Fruit fly (Drosophila melanogaster) whole organism, embryonic: ENCODE results near the gene CG10621.

Experiments
- Abd-B ChIP-seq: fragments of 200-800 bp; sonication (Bioruptor generic); optimal IDR thresholded peaks from 2 replicates; lab custom pipeline; 2018; ENCODE audit warnings: missing biosample characterization, mild to moderate bottlenecking, missing genetic modification characterization, moderate library complexity
- B-H1 ChIP-seq: fragments of 200-800 bp; sonication (Bioruptor generic); IDR thresholded peaks from 3 replicates; pipeline ENCODE4 v1.3.6; 2022; ENCODE audit warnings: missing biosample characterization, missing genetic modification characterization
- CG1024 ChIP-seq: fragments of 200-800 bp; sonication (Bioruptor generic); IDR thresholded peaks from 2 replicates; pipeline ENCODE4 v1.3.6; 2022; ENCODE audit warnings: missing biosample characterization, missing genetic modification characterization
- CG11696 ChIP-seq: fragments of 200-800 bp; sonication (Bioruptor generic); IDR thresholded peaks from 2 replicates; pipeline ENCODE4 v1.3.6; 2022; ENCODE audit warnings: missing biosample characterization, missing genetic modification characterization
- CG13424 ChIP-seq: fragments of 200-800 bp; sonication (Bioruptor generic); optimal IDR thresholded peaks from 2 replicates; lab custom pipeline; 2019; ENCODE audit warnings: missing biosample characterization, mild to moderate bottlenecking, missing genetic modification characterization, moderate library complexity
- CG13775 ChIP-seq: fragments of 200-800 bp; sonication (Bioruptor generic); optimal IDR thresholded peaks from 3 replicates; lab custom pipeline; 2017; ENCODE audit warnings: missing biosample characterization, mild to moderate bottlenecking, missing genetic modification characterization
- CG14860 ChIP-seq: fragments of 200-800 bp; sonication (Bioruptor generic); IDR thresholded peaks from 3 replicates; pipeline ENCODE4 v1.3.6; 2022; ENCODE audit warnings: missing biosample characterization, missing genetic modification characterization; ENCODE audit not compliant: partially characterized antibody
- CG16815 ChIP-seq: fragments of 200-800 bp; sonication (Bioruptor generic); optimal IDR thresholded peaks from 3 replicates; lab custom pipeline; 2017; ENCODE audit warnings: missing biosample characterization, mild to moderate bottlenecking, missing genetic modification characterization
- CG17328 ChIP-seq: fragments of 200-800 bp; sonication (Bioruptor generic); IDR thresholded peaks from 2 replicates; pipeline ENCODE4 v1.3.6; 2022; ENCODE audit warnings: missing biosample characterization, missing genetic modification characterization
- CG2678 ChIP-seq: fragments of 200-800 bp; sonication (Bioruptor generic); optimal IDR thresholded peaks from 3 replicates; lab custom pipeline; 2019; ENCODE audit warnings: missing biosample characterization, mild to moderate bottlenecking, missing genetic modification characterization, moderate library complexity
- CG2875 ChIP-seq: fragments of 200-800 bp; sonication (Bioruptor generic); optimal IDR thresholded peaks from 2 replicates; lab custom pipeline; 2017; ENCODE audit warnings: missing biosample characterization, mild to moderate bottlenecking, missing genetic modification characterization, missing genetic modification reagents
- CG30020 ChIP-seq: fragments of 200-800 bp; optimal IDR thresholded peaks from 2 replicates; lab custom pipeline; 2019; ENCODE audit warnings: missing biosample characterization, mild to moderate bottlenecking, missing genetic modification characterization, moderate library complexity
- CG32772 ChIP-seq: fragments of 200-800 bp; sonication (Bioruptor generic); IDR thresholded peaks from 2 replicates; pipeline ENCODE4 v1.3.6; 2022; ENCODE audit warnings: missing biosample characterization, missing genetic modification characterization
- CG33213 ChIP-seq: fragments of 200-800 bp; sonication (Bioruptor generic); optimal IDR thresholded peaks from 3 replicates; lab custom pipeline; 2016; ENCODE audit warnings: missing biosample characterization, missing genetic modification characterization
- CG4404 ChIP-seq: fragments of 200-800 bp; sonication (Bioruptor generic); IDR thresholded peaks from 2 replicates; pipeline ENCODE4 v1.3.6; 2022; ENCODE audit warnings: missing biosample characterization, missing genetic modification characterization
- CG6175 ChIP-seq: fragments of 200-800 bp; sonication (Bioruptor generic); IDR thresholded peaks from 3 replicates; pipeline ENCODE4 v1.3.6; 2022; ENCODE audit warnings: missing biosample characterization, missing genetic modification characterization
- CG6791 ChIP-seq: fragments of 200-800 bp; sonication (Bioruptor generic); IDR thresholded peaks from 3 replicates; pipeline ENCODE4 v1.3.6; 2022; ENCODE audit warnings: missing biosample characterization, missing genetic modification characterization; ENCODE audit not compliant: partially characterized antibody
- CG7271 ChIP-seq: fragments of 200-800 bp; sonication (Bioruptor generic); optimal IDR thresholded peaks from 2 replicates; lab custom pipeline; 2018; ENCODE audit warnings: missing biosample characterization, mild to moderate bottlenecking, missing genetic modification characterization, moderate library complexity
- CG7745 ChIP-seq: fragments of 200-800 bp; sonication (Bioruptor generic); optimal IDR thresholded peaks from 2 replicates; lab custom pipeline; 2018; ENCODE audit warnings: missing biosample characterization, mild to moderate bottlenecking, missing genetic modification characterization, moderate library complexity
- CG7987 ChIP-seq: fragments of 200-800 bp; sonication (Bioruptor generic); optimal IDR thresholded peaks from 2 replicates; lab custom pipeline; 2018; ENCODE audit warnings: missing biosample characterization, mild to moderate bottlenecking, missing genetic modification characterization, moderate library complexity
- CG9215 ChIP-seq: fragments of 200-800 bp; sonication (Bioruptor generic); IDR thresholded peaks from 2 replicates; pipeline ENCODE4 v1.3.6; 2022; ENCODE audit warnings: missing biosample characterization, missing genetic modification characterization
- CG9817 ChIP-seq: fragments of 200-800 bp; sonication (Bioruptor generic); optimal IDR thresholded peaks from 2 replicates; lab custom pipeline; 2018; ENCODE audit warnings: missing biosample characterization, mild to moderate bottlenecking, missing genetic modification characterization, moderate library complexity
- D19A ChIP-seq: fragments of 200-800 bp; optimal IDR thresholded peaks from 3 replicates; lab custom pipeline; 2019; ENCODE audit warnings: missing biosample characterization, mild to moderate bottlenecking, missing genetic modification characterization, moderate library complexity
- Dfd ChIP-seq, 2 experiments: fragments of >200 bp; optimal IDR thresholded peaks; 2 replicates each; lab custom pipeline; 2017; ENCODE audit warnings: missing biosample characterization in 2 of 2, missing genetic modification characterization in 2 of 2
- Lhr ChIP-seq: fragments of 200-800 bp; sonication (Bioruptor generic); optimal IDR thresholded peaks from 3 replicates; lab custom pipeline; 2017; ENCODE audit warnings: mild to moderate bottlenecking, missing biosample characterization, missing genetic modification reagents, missing genetic modification characterization
- MESR4 ChIP-seq: fragments of 200-800 bp; sonication (Bioruptor generic); optimal IDR thresholded peaks from 2 replicates; lab custom pipeline; 2018; ENCODE audit warnings: missing biosample characterization, mild to moderate bottlenecking, missing genetic modification characterization, moderate library complexity
- Max ChIP-seq: fragments of 200-800 bp; sonication (Bioruptor generic); optimal IDR thresholded peaks from 2 replicates; lab custom pipeline; 2016; ENCODE audit warnings: missing biosample characterization, mild to moderate bottlenecking, missing genetic modification characterization
- Med ChIP-seq: fragments of 200-800 bp; sonication (Bioruptor generic); peaks from one replicate; lab custom pipeline; 2016; ENCODE audit warnings: missing biosample characterization, missing genetic modification characterization, mild to moderate bottlenecking, inconsistent platforms, moderate library complexity
- Myb ChIP-seq: fragments of 200-800 bp; sonication (Bioruptor generic); optimal IDR thresholded peaks from 2 replicates; lab custom pipeline; 2016; ENCODE audit warnings: missing biosample characterization, missing genetic modification characterization
- NFAT ChIP-seq: fragments of 200-800 bp; sonication (Bioruptor generic); IDR thresholded peaks from 2 replicates; pipeline ENCODE4 v1.3.6; 2022; ENCODE audit warnings: missing biosample characterization, missing genetic modification characterization
- Rx ChIP-seq: fragments of 200-800 bp; sonication (Bioruptor generic); IDR thresholded peaks from 2 replicates; pipeline ENCODE4 v1.3.6; 2022; ENCODE audit warnings: missing biosample characterization, missing genetic modification characterization
- Side ChIP-seq: fragments of 200-800 bp; sonication (Bioruptor generic); optimal IDR thresholded peaks from 2 replicates; lab custom pipeline; 2016; ENCODE audit warnings: missing biosample characterization, missing genetic modification characterization
- Usf ChIP-seq: fragments of 200-800 bp; sonication (Bioruptor generic); optimal IDR thresholded peaks from 2 replicates; lab custom pipeline; 2017; ENCODE audit warnings: missing genotype, missing biosample characterization, missing genetic modification characterization
- amos ChIP-seq: fragments of 200-800 bp; sonication (Bioruptor generic); IDR thresholded peaks from 2 replicates; pipeline ENCODE4 v1.3.6; 2022; ENCODE audit warnings: missing biosample characterization, missing genetic modification characterization; ENCODE audit not compliant: partially characterized antibody
- bab2 ChIP-seq: fragments of 200-800 bp; sonication (Bioruptor generic); optimal IDR thresholded peaks from 2 replicates; lab custom pipeline; 2016; ENCODE audit warnings: missing biosample characterization, missing genetic modification characterization
- bowl ChIP-seq: fragments of 200-800 bp; sonication (Bioruptor generic); IDR thresholded peaks from 2 replicates; pipeline ENCODE4 v1.3.6; 2022; ENCODE audit warnings: missing biosample characterization, missing genetic modification characterization
- br ChIP-seq: fragments of >200 bp; optimal IDR thresholded peaks from 2 replicates; lab custom pipeline; 2017
- danr ChIP-seq: fragments of 200-800 bp; sonication (Bioruptor generic); IDR thresholded peaks from 2 replicates; pipeline ENCODE4 v1.3.6; 2022; ENCODE audit warnings: missing biosample characterization, missing genetic modification characterization
- disco-r ChIP-seq: fragments of 200-800 bp; sonication (Bioruptor generic); optimal IDR thresholded peaks from 2 replicates; lab custom pipeline; 2016; ENCODE audit warnings: missing biosample characterization, missing genetic modification characterization
- gem ChIP-seq: fragments of 200-800 bp; sonication (Bioruptor generic); optimal IDR thresholded peaks from 2 replicates; lab custom pipeline; 2019; ENCODE audit warnings: missing biosample characterization, mild to moderate bottlenecking, missing genetic modification characterization, moderate library complexity
- gsb-n ChIP-seq: fragments of 200-800 bp; sonication (Bioruptor generic); optimal IDR thresholded peaks from 3 replicates; lab custom pipeline; 2018; ENCODE audit warnings: missing biosample characterization, mild to moderate bottlenecking, missing genetic modification characterization
- jigr1 ChIP-seq: fragments of 200-800 bp; sonication (Bioruptor generic); IDR thresholded peaks from 3 replicates; pipeline ENCODE4 v1.3.6; 2022; ENCODE audit warnings: missing biosample characterization, missing genetic modification characterization
- nerfin-2 ChIP-seq: fragments of 200-800 bp; sonication (Bioruptor generic); IDR thresholded peaks from 2 replicates; pipeline ENCODE4 v1.3.6; 2022; ENCODE audit warnings: missing biosample characterization, missing genetic modification characterization; ENCODE audit not compliant: partially characterized antibody
- odd ChIP-seq: fragments of 200-800 bp; sonication (Bioruptor generic); optimal IDR thresholded peaks from 2 replicates; lab custom pipeline; 2017; ENCODE audit warnings: missing biosample characterization, mild to moderate bottlenecking, missing genetic modification characterization
- pho ChIP-seq: fragments of 200-800 bp; sonication (Bioruptor generic); optimal IDR thresholded peaks from 2 replicates; lab custom pipeline; 2016; ENCODE audit warnings: missing biosample characterization, missing genetic modification characterization
- row ChIP-seq: fragments of 200-800 bp; sonication (Bioruptor generic); IDR thresholded peaks from 3 replicates; pipeline ENCODE4 v1.3.6; 2022; ENCODE audit warnings: missing biosample characterization, missing genetic modification characterization
- run ChIP-seq: fragments of 200-800 bp; sonication (Bioruptor generic); optimal IDR thresholded peaks from 3 replicates; lab custom pipeline; 2018; ENCODE audit warnings: missing biosample characterization, mild to moderate bottlenecking, missing genetic modification characterization
- sens ChIP-seq: fragments of 200-800 bp; sonication (Bioruptor generic); peaks from one replicate; lab custom pipeline; 2016; ENCODE audit warnings: missing biosample characterization, missing genetic modification characterization
- so ChIP-seq: fragments of 200-800 bp; sonication (Bioruptor generic); IDR thresholded peaks from 3 replicates; pipeline ENCODE4 v1.3.6; 2022; ENCODE audit warnings: missing biosample characterization, missing genetic modification characterization
- ssp ChIP-seq: fragments of 200-800 bp; sonication (Bioruptor generic); IDR thresholded peaks from 2 replicates; pipeline ENCODE4 v1.3.6; 2022; ENCODE audit warnings: missing biosample characterization, missing genetic modification characterization

Gene CG10621

dm6 chr2L:18930352-18931122 is 23.7 kb downstream of the CG10621 start (continued):
- TF ChIP-seq CG7745 (tag; lab: Kevin White, UChicago) (no peak), CG6791 (GFP tag; lab: Robert Waterston, UW) (no peak), gsb-n (tag; lab: Kevin White, UChicago) (peak; percentile 47), CG33213 (GFP tag; lab: Kevin White, UChicago) (no peak), nerfin-2 (GFP tag; lab: Robert Waterston, UW) (no peak), CG32772 (GFP tag; lab: Robert Waterston, UW) (no peak), pho (GFP tag; lab: Kevin White, UChicago) (no peak), disco-r (GFP tag; lab: Kevin White, UChicago) (no peak), NFAT (GFP tag; lab: Robert Waterston, UW) (no peak), so (GFP tag; lab: Robert Waterston, UW) (no peak), Max (GFP tag; lab: Kevin White, UChicago) (no peak), CG30020 (no peak), bowl (GFP tag; lab: Robert Waterston, UW) (no peak)

dm6 chr2L:18929595-18929994 is 24.6 kb downstream of the CG10621 start:
- TF ChIP-seq CG2875 (GFP tag; lab: Kevin White, UChicago): no peak
- no peak for TF ChIP-seq CG2678 (tag; lab: Kevin White, UChicago)
- TF ChIP-seq gem (tag; lab: Kevin White, UChicago): peak; percentile 17
- no peak for TF ChIP-seq jigr1 (GFP tag; lab: Robert Waterston, UW)
- no peak for TF ChIP-seq Dfd (GFP tag; optimal IDR thresholded peaks at IDR 0.05; lab: Kevin White, UChicago)
- TF ChIP-seq run (tag; lab: Kevin White, UChicago): no peak
- TF ChIP-seq CG7271: no peak
- peak; percentile 78 for TF ChIP-seq D19A
- no peak for TF ChIP-seq Side (GFP tag; lab: Kevin White, UChicago)
- TF ChIP-seq CG13424 (tag; lab: Kevin White, UChicago): no peak
- no peak for TF ChIP-seq CG6175 (GFP tag; lab: Robert Waterston, UW)
- peak; percentile 42; the same call in 2 of the 3 replicates for TF ChIP-seq row
- TF ChIP-seq CG13775 (GFP tag; lab: Kevin White, UChicago): no peak
- no peak for TF ChIP-seq br (lab: Kevin White, UChicago)
- no peak for TF ChIP-seq odd
- peak; percentile 19 for TF ChIP-seq Med (GFP tag; lab: Kevin White, UChicago)
- no peak for TF ChIP-seq CG7987 (GFP tag; lab: Kevin White, UChicago)
- TF ChIP-seq bab2 (GFP tag; lab: Kevin White, UChicago): no peak
- no peak for TF ChIP-seq amos
- no peak for TF ChIP-seq CG17328 (GFP tag; lab: Robert Waterston, UW)
- TF ChIP-seq CG16815 (GFP tag; lab: Kevin White, UChicago): no peak
- no peak for TF ChIP-seq Rx (GFP tag; lab: Robert Waterston, UW)
- no peak for TF ChIP-seq ssp (GFP tag; lab: Robert Waterston, UW)
- TF ChIP-seq NFAT (GFP tag; lab: Robert Waterston, UW): no peak
- no peak for TF ChIP-seq CG4404 (GFP tag; lab: Robert Waterston, UW)
- TF ChIP-seq CG14860 (GFP tag; lab: Robert Waterston, UW): no peak
- no peak for TF ChIP-seq danr (GFP tag; lab: Robert Waterston, UW)
- no peak for TF ChIP-seq MESR4 (GFP tag; lab: Kevin White, UChicago)
- no peak for TF ChIP-seq CG9215 (GFP tag; lab: Robert Waterston, UW)
- TF ChIP-seq Myb: no peak
- TF ChIP-seq CG1024 (GFP tag; lab: Robert Waterston, UW): no peak
- no peak for TF ChIP-seq CG11696 (GFP tag; lab: Robert Waterston, UW)
- no peak for TF ChIP-seq Abd-B (GFP tag; lab: Kevin White, UChicago)
- no peak for TF ChIP-seq B-H1 (GFP tag; lab: Robert Waterston, UW)
- no peak for TF ChIP-seq Lhr (GFP tag; lab: Kevin White, UChicago)
- TF ChIP-seq CG9817: no peak
- TF ChIP-seq Usf (GFP tag; lab: Kevin White, UChicago): no peak
- TF ChIP-seq sens (GFP tag; lab: Kevin White, UChicago): peak; percentile 73
